Fruit fly (Drosophila melanogaster): ENCODE measurements around the gene CG34176.

The CG34176 gene

dm6 chr2L:4043052-4043451 is 39.2 kb downstream of the CG34176 start:
- no peak for TF ChIP-seq usp (GFP tag; optimal IDR thresholded peaks at IDR 0.05)
- TF ChIP-seq pan (optimal IDR thresholded peaks at IDR 0.05) = no peak
- TF ChIP-seq psq (optimal IDR thresholded peaks at IDR 0.05) = no peak

- TF ChIP-seq pan (optimal IDR thresholded peaks at IDR 0.05) = no peak
- no peak for TF ChIP-seq usp (GFP tag; optimal IDR thresholded peaks at IDR 0.05)
- TF ChIP-seq CG8478 (optimal IDR thresholded peaks at IDR 0.05) = no peak
- TF ChIP-seq Dll (optimal IDR thresholded peaks at IDR 0.05) = no peak
- TF ChIP-seq psq (optimal IDR thresholded peaks at IDR 0.05) = no peak
- no peak for TF ChIP-seq EcR (GFP tag; optimal IDR thresholded peaks at IDR 0.05)
Observed at dm6 chr2L:4045185-4045814, 41.4 kb downstream of the CG34176 start.

- no peak for TF ChIP-seq pan (optimal IDR thresholded peaks at IDR 0.05)
- no peak for TF ChIP-seq psq (optimal IDR thresholded peaks at IDR 0.05)
- no peak for TF ChIP-seq EcR (GFP tag; optimal IDR thresholded peaks at IDR 0.05)
- no peak for TF ChIP-seq CG8478 (optimal IDR thresholded peaks at IDR 0.05)
- no peak for TF ChIP-seq usp (GFP tag; optimal IDR thresholded peaks at IDR 0.05)
- TF ChIP-seq Dll (optimal IDR thresholded peaks at IDR 0.05) = no peak
Observed at dm6 chr2L:4051770-4052169, 47.9 kb downstream of the CG34176 start.

dm6 chr2L:4052346-4052745 is 48.5 kb downstream of the CG34176 start:
- TF ChIP-seq pan (optimal IDR thresholded peaks at IDR 0.05) (no peak), psq (optimal IDR thresholded peaks at IDR 0.05) (no peak), EcR (GFP tag; optimal IDR thresholded peaks at IDR 0.05) (no peak), Dll (optimal IDR thresholded peaks at IDR 0.05) (no peak), usp (GFP tag; optimal IDR thresholded peaks at IDR 0.05) (no peak), CG8478 (optimal IDR thresholded peaks at IDR 0.05) (no peak)

dm6 chr2L:4053421-4054091 is 49.7 kb downstream of the CG34176 start:
- TF ChIP-seq usp (GFP tag; optimal IDR thresholded peaks at IDR 0.05) (no peak), EcR (GFP tag; optimal IDR thresholded peaks at IDR 0.05) (peak in 1 of 2 experiments; percentile 11)

Measured in whole organism.